Fruit fly (Drosophila melanogaster): ENCODE data around the gene ZIPIC.

ZIPIC gene

dm6 chr3R:30014480-30014879, 22.2 kb downstream of the ZIPIC start:
- no peak for TF ChIP-seq Hnf4 (GFP tag; optimal IDR thresholded peaks at IDR 0.05)
- TF ChIP-seq Hr78 (GFP tag; optimal IDR thresholded peaks at IDR 0.05), result no peak
- TF ChIP-seq h (GFP tag; optimal IDR thresholded peaks at IDR 0.05), result no peak

DNA sequence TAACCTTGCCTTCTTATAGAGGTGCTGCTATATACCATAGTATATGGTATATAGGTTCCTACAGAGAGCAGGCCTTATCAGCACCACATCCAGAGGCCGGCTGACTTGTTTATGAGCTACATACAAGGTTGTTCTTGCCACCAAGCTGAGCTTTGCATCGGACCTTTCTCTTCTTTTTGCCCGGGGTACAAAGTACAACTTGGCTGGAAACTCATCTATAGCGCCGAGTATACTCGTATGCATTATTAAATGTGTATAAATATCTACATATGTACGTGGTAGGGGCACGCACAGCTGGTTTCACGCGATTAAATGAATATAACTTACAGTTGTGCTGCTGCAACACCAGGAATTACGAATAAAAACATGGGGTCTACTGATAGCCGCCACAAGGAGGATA, 22.8 kb downstream of the ZIPIC start:
- no peak for TF ChIP-seq tai (GFP tag; optimal IDR thresholded peaks at IDR 0.05)
- no peak for TF ChIP-seq lola (GFP tag; optimal IDR thresholded peaks at IDR 0.05)

DNA sequence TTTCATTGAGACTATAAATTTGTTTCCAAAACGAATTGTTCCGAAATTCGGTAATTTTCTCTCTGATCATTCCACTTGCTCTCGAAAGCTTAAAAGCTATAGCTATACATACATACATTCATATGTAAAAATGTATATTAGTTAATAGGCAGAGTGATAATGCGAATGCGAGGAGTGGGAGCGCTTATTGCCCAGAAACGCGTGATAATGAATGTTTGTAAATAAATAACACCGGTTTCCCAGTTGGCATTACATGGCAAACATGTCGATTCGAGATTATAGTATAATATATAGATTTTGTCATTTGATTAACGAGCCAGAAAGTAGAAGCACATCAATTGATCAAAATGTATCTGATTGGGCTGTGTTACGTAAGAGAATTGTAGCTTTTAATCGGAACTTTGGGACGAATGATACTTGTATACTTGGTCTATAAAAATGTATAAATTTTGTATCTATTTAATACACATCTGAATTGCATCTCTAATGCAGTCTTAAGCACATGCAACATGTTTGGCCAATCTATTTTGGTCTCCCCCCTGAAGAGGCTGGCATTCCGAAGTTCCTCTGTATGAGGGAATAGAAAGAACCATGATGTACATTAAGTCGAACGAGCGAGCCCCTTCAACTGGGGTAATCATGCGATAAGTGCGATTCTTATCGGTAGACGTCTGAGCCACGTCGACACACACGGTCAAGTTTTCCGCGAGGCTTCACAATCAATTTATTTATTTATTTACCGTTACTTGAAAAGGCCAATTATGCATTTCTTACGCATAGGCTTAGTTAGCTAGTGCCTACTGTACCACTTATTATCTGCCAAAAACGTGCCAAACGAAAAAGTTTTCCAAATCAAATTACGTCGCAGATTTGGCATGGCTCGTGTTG, 23.8 kb downstream of the ZIPIC start:
- TF ChIP-seq Hr83 (GFP tag; optimal IDR thresholded peaks at IDR 0.05; ENCODE audit: poor library complexity, severe bottlenecking) (no peak), HLH106 (tag; optimal IDR thresholded peaks at IDR 0.05) (no peak), sage (GFP tag; optimal IDR thresholded peaks at IDR 0.05) (no peak), woc (GFP tag; optimal IDR thresholded peaks at IDR 0.05) (no peak), Abd-B (GFP tag; optimal IDR thresholded peaks at IDR 0.05) (no peak), br (GFP tag; optimal IDR thresholded peaks at IDR 0.05) (peak; percentile 25), Vsx2 (GFP tag; optimal IDR thresholded peaks at IDR 0.05; ENCODE audit: partially characterized antibody) (no peak), sv (GFP tag; optimal IDR thresholded peaks at IDR 0.05) (no peak), usp (GFP tag; optimal IDR thresholded peaks at IDR 0.05) (no peak), dsf (GFP tag; optimal IDR thresholded peaks at IDR 0.05; ENCODE audit: borderline replicate concordance) (no peak), jim (GFP tag; optimal IDR thresholded peaks at IDR 0.05) (no peak), CG32264 (GFP tag; optimal IDR thresholded peaks at IDR 0.05) (no peak), Mio (GFP tag; optimal IDR thresholded peaks at IDR 0.05) (no peak), psq (GFP tag; optimal IDR thresholded peaks at IDR 0.05) (no peak), OdsH (GFP tag; optimal IDR thresholded peaks at IDR 0.05) (peak; percentile 38), Sp1 (GFP tag; optimal IDR thresholded peaks at IDR 0.05) (no peak), Dfd (GFP tag; optimal IDR thresholded peaks at IDR 0.05) (no peak), foxo (GFP tag; optimal IDR thresholded peaks at IDR 0.05) (peak in 1 of 2 experiments; percentile 67), Jra (GFP tag; optimal IDR thresholded peaks at IDR 0.05) (no peak), fru (GFP tag; optimal IDR thresholded peaks at IDR 0.05) (peak; percentile 32), lola (GFP tag; optimal IDR thresholded peaks at IDR 0.05) (no peak), brk (GFP tag; optimal IDR thresholded peaks at IDR 0.05) (no peak), Dif (GFP tag; optimal IDR thresholded peaks at IDR 0.05; ENCODE audit: partially characterized antibody) (no peak), Hr78 (GFP tag; optimal IDR thresholded peaks at IDR 0.05) (no peak), Myc (optimal IDR thresholded peaks at IDR 0.05) (no peak), Rel (GFP tag; optimal IDR thresholded peaks at IDR 0.05) (no peak), Rel (tag; optimal IDR thresholded peaks at IDR 0.05) (no peak), pan (optimal IDR thresholded peaks at IDR 0.05) (no peak), h (GFP tag; optimal IDR thresholded peaks at IDR 0.05) (peak; percentile 68), CG9705 (GFP tag; optimal IDR thresholded peaks at IDR 0.05) (no peak), Hnf4 (GFP tag; optimal IDR thresholded peaks at IDR 0.05) (peak; percentile 27), ey (GFP tag; optimal IDR thresholded peaks at IDR 0.05) (peak; percentile 44), N (GFP tag; optimal IDR thresholded peaks at IDR 0.05) (no peak), GATAd (GFP tag; optimal IDR thresholded peaks at IDR 0.05) (no peak), rgr (GFP tag; optimal IDR thresholded peaks at IDR 0.05) (peak; percentile 12)

- TF ChIP-seq GATAd (GFP tag; optimal IDR thresholded peaks at IDR 0.05) (no peak), brk (GFP tag; optimal IDR thresholded peaks at IDR 0.05) (no peak)
These were observed 27.5 kb downstream of the ZIPIC start, which contains the start of gene CG7912 for dm6 chr3R:30009173-30009572. CG7912 (minus strand) TSS chr3R:30009189.

All from whole organism, wandering third instar larva.